Fruit fly (Drosophila melanogaster) ovary, adult (tissue): ENCODE measurements around the gene Nthl1.

Source experiments
- CG17801 ChIP-seq: fragments of 200-800 bp; optimal IDR thresholded peaks from 2 replicates; lab custom pipeline; 2019; ENCODE audit warnings: missing biosample characterization, mild to moderate bottlenecking, missing genetic modification characterization, moderate library complexity; ENCODE audit not compliant: partially characterized antibody

The Nthl1 gene

DNA sequence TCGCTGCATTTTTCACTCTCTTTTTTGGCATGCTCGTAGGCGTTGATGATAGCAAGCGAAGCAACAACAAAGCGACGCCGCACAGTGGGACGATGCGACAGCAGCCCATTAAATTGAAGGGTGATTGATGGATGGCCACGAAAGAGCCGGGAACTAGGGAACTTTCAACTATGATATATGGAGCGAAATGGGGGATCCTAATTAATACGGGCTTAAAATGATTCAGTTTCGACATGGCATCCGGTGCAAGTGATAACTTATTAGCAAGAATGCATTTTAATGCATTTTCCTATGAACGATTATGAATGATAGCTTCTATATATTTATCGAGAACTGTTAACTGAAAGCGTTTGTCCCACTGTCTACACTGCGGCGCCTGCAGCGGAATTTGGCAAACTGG, 15.5 kb upstream of the Nthl1 start:
- TF ChIP-seq CG17801, result no peak

DNA sequence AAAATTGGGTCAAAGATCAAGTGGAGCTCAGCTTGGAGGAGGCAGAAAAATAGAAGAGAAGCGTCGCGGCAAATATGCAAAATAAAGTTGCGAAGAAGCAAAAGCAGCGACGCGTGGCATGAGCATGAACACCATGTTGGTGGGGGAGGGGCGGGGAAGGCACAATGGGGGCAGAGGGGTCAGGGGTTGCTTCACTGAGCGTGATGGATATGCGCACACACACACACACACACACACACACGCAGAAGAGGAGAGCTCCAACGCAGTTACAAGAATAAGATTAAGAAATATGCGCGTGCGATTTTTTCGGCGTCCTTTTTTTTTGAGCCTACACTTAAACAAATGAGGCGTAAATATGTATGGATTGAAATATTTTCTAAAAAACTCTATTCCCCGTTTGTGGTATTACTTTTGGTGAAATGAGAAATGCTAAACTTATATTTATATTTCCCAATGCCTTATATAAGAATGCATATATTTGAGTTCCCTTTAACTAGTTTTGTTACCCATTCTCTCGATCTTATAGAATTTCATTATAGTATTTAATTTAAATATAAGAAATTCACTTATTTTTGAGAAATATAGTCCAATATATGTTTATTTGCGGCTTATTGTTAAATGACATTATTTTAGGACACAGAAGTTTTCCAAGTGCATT, 14.7 kb upstream of the Nthl1 start:
- no peak for TF ChIP-seq CG17801

DNA sequence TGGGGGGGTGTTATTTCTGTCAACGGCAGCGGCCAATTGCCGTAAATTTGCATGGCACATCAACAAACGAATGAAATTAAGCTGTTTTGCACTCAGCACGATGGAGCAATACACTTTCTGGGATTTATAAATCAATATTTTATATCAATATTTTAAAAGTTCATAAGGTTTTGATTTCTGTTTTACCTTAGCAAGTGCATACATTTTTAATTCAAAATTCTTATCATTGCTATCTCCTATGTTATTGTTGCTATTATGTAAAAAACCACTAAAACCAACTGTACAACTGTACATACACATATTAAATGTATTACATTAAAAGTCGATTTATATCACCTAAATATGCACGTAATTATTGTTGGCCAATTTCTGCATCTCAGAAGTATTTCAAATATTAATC, 13.1 kb upstream of the Nthl1 start:
- TF ChIP-seq CG17801, result no peak

DNA sequence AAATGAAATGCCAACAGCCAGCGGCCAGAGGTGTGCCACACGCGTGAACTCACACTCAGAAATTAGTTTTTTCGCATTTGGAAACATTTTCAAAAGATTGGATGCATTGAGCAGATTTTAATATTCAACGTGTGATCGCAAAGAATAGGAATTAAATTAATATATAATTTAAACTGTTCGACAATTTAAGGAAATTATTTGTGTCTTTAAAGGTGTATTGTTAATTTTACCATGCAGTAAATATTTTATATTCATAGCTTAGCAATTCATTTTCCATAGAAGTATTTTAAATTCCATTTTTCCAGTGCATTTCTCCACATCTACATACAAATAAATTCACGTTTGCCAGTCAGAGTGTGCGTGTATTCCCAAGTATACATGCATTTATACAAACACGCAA, 12.0 kb upstream of the Nthl1 start:
- TF ChIP-seq CG17801, result no peak

DNA sequence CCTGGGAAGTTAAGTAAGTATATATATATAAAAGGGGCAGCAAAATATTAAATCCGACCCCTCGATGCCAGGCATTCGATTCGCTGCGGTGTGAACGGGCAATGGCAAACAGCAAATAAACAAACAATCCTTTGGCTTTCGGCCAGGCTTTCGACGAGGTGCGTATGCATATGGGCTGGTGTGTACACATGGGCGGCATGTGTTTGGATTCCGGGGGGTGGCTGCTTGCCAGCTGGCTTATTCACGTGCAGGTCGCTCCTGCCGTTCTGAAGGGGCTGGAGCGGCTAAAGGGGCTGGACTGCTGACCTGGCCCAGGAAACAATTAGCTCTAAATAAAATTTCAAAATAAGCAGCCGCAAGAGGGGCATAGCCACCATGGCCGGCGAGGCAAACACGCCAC, 9.7 kb upstream of the Nthl1 start:
- TF ChIP-seq CG17801, result no peak

DNA sequence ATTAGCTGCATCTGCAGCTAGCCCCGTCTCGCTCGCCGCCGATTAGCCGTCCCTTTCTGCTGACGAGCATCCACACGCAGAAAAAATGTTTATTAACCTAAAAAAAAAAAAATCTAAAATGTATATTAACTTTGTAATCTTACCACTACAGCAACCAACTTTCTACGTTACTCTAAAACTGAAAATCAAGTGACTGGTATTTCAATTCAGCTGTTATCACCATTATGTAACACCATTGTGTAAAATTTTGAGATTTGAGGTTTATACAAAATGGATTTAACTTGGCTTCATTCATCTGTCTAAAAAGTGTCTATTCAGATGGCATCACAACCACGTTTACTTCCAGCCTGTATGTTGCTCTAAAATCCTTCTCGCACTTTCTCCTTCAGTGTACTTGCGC, 8.8 kb upstream of the Nthl1 start:
- TF ChIP-seq CG17801, result no peak

DNA sequence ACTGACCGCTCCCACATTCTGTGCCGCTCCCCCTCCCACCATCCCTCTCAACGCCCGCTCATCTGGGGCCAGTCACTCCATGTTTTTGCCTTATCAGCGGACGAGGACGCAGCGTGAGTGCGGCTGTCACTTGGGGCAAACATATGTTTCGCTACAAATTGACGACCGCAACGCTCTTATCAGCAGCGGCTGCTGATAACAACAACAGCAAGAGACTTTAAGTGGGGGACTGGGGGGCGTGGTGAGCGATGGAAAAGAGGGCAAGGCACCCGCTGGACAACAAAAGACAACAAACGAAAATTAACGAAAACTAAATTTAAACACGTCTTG, 8.4 kb upstream of the Nthl1 start:
- TF ChIP-seq CG17801, result no peak

DNA sequence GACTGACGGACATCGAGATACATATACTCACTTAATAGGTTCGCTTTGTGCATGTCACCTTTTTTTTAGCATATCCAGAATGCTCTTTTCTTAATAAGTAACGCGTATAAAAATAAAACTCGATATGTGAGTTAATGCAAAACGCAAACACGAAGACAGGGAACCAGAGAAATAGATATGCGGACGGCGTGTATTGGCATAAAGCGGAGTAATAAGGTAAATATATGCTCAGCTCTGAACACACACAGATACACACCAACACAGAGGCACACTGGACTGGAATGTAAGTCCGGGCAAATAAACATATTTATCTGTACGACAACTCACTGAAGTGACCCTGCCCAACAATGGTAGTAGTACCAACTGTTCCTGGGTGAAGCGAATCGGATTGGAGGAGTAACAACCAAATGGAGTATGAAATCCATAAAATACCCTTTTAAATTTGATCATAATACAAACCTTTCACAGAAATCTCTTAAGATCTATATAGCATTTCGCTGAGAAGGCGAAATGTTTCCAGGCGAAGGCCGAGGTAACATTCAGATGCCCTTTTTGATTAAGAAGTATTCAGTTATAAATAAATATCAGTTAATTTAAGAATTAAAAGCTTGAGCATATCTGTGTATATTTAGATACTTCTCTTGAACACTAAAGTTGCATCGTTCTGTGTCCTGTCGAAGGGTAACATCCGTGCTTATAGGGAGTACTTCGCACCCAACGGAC, 7.8 kb upstream of the Nthl1 start:
- TF ChIP-seq CG17801, result no peak

DNA sequence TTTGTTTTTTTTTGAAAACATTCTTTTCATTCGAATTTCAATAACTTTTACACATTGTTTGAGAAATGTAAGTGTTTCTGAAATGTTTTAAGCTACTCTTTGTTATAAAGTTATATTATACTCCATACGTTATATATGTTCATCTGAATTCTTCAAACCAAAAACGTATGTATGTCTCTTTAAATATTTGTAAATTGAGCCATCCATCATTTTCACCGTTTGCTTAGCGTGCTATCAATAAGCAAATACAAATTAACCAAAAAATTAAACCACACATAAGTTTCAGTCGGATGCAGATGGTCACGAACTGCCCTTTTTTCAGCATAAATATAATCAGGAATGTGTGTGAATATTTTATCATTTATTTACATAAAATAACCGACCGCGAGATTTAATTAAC, 7.0 kb upstream of the Nthl1 start:
- no peak for TF ChIP-seq CG17801

DNA sequence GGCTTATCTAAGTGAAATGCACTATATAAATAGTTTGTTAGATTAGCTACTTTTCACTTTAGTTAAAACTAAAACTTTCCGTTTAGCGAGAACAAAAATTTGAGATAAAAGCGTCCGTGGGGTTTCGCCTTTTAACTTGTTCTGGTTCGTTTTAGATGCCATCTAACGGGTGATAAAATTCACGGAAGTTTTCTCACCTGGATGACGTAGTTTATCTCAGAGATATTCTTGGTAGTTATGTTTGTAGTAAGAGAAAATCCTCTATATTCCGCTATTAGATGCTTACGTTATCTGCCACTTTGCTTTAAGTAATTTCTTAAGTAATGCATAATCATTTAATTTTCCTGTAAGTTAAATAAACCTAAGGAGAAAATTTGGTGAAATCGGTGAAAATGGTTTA, 6.4 kb upstream of the Nthl1 start, which contains the start of gene CG9270:
Gene CG9270 (minus strand): TSS at position 101 of the 400 bp plus-strand sequence.
- no peak for TF ChIP-seq CG17801

DNA sequence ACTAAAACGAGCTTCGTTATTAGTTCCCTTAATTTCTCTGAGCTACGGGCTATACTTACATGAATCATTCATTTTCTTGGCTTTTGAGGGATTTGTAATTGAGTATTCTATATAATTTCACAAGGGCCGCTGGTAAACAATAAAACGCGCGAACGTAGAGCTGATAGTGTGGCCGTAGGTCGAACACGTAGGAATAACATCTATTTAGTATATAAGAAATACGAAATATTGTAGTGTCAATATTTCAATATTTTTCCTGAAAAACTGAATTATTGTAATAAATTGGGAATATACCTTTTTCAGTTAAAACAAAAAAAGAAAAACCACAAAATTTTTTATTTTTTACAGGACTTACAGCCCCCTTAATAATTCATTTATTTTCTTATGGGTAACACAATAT, 1.7 kb downstream of the Nthl1 start, which contains the start of gene RPA2:
Gene RPA2 (minus strand): TSS at position 173 of the 400 bp plus-strand sequence.
- TF ChIP-seq CG17801, result no peak

DNA sequence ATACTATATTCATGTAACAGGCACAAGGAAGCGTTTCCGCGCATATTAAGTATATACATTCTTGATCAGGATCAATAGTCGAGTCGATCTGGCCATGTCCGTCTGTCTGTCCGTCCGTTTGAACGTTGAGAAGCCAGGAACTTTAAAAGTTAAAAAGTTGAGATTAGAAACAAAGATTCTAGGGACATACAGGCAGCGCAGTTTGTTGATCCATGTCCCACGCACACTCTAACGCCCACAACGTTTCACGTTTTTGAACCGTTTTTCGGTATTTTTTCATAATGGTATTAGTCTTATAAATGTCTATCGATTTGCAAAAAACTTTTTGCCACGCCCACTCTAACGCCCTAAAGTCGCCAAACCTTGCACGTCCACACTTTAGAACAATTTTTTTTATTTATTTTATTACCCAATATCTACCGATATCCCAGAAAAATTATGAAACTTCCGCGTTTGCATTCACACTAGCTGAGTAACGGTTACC, 4.5 kb downstream of the Nthl1 start:
- TF ChIP-seq CG17801, result no peak

DNA sequence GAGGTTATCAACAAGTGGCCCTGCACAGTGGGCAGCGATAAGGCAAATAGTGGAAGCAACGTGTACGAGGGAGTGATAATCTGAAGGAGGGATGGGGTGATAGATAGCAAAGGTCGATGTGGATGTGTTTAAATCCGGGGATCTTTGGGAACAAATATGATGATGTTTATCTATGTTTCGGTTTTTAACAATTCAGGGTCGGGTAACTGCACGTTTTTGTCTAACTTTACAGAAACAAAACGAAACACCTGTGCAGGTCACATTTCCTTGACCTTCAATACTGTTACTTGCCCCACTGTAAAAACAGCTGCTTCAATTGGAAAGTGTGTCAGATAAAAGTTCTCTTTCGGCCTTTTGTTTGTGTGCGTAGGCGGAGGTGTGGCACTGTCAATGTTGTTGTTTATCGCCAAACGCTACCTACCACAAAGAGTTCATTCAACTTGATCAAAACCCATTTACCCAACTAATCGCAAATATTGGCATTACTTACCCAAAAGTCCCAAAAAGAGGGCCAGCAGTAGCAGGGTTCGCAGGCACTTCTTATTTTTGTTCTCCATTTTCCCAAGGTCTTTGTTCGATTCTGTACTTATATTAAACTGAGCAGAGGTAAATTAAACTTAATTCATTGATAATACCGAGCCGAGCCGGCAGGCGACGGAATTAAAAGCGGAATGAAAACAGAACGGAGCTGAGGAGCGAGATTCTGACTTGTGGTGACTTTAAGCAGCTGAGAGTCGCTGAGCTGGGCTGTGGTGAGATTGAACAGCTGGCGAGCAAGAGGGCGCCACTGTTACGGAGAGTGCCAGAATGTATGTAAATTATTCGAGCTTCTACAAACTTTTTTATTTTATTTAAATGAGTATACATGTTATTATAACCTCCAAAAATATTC, 5.2 kb downstream of the Nthl1 start, which contains the start of gene Mtp:
Gene Mtp (minus strand): TSS at position 681 of the 892 bp plus-strand sequence.
- TF ChIP-seq CG17801, result peak; percentile 81

DNA sequence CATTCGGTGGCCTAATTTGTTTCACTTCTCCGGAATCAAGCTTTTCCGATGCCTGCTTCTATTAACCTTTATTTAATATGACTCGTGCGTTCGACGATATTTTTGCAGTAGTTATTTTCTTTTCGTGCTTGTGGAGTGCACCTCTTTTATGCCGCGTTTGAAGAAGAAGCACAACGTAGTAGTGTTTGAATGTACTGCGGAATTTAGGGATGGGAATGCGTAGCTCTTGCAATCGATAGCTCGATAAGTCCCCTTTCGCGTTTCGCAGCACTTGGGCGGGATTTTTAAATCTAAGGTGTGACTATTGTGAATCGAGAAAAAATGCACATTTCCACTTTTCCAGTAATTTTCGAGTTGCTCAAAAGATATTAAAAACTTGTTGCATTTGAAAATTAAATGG, 8.9 kb downstream of the Nthl1 start, which contains the start of the genes CG43739 and sky:
Gene CG43739 (minus strand): TSS at position 199 of the 400 bp plus-strand sequence.
Gene sky (minus strand): TSS at position 199 of the 400 bp plus-strand sequence.
- TF ChIP-seq CG17801, result no peak

DNA sequence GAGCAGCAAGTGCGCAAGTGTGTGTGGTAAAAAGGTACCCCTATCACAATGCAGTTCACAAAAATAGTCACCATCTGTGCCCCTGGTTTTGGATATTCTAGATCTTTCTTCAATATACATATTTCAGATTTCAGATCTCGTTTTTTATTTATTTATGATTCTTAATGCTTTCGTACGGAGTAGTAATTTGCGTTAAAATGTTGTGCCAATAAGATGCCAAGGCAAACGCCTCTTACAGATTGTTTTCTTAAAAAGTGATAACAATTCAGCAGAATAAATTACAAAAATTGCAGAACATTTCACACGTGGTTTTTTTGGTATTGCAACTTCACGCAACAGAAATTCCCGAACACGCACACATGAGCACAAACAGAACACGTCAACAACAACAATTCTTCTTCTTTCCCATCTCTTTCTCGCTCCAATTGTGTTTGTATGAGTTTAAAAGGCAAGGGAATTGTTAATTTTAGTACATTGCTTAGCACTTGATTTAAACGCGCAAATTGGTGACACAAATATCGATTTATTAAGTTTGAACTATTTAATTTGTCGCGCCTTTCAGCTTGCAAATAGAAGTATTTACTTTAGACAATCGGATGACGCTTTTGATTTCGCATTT, 9.5 kb downstream of the Nthl1 start:
- peak; percentile 80 for TF ChIP-seq CG17801
